Fruit fly (Drosophila melanogaster): ENCODE measurements around the gene Spn31A.

The Spn31A gene

dm6 chr2L:10061276-10061675 lies 660 bp downstream of the Spn31A start (continued):
- TF ChIP-seq pfk (GFP tag; optimal IDR thresholded peaks at IDR 0.05): no peak
- no peak for TF ChIP-seq luna (GFP tag; optimal IDR thresholded peaks at IDR 0.05)
- no peak for TF ChIP-seq CG1792 (GFP tag; optimal IDR thresholded peaks at IDR 0.05)
- TF ChIP-seq Xbp1 (GFP tag; optimal IDR thresholded peaks at IDR 0.05): peak; percentile 24
- TF ChIP-seq pho (GFP tag; optimal IDR thresholded peaks at IDR 0.05): no peak
- TF ChIP-seq tgo (GFP tag; IDR thresholded peaks at IDR 0.05): peak; percentile 39; the same call in 1 of the 3 replicates
- TF ChIP-seq lilli (GFP tag; optimal IDR thresholded peaks at IDR 0.05): peak; percentile 13
- no peak for TF ChIP-seq CG11085 (GFP tag; IDR thresholded peaks at IDR 0.05)
- no peak for TF ChIP-seq CG7987 (GFP tag; optimal IDR thresholded peaks at IDR 0.05)
- peak; percentile 40 for TF ChIP-seq Sox100B (GFP tag; optimal IDR thresholded peaks at IDR 0.05)
- no peak for TF ChIP-seq Dad (GFP tag; optimal IDR thresholded peaks at IDR 0.05)
- no peak for TF ChIP-seq H15 (GFP tag; IDR thresholded peaks at IDR 0.05)
- TF ChIP-seq Ptx1 (GFP tag; IDR thresholded peaks at IDR 0.05): peak; percentile 61; the same call in 1 of the 2 replicates
- no peak for TF ChIP-seq her (GFP tag; optimal IDR thresholded peaks at IDR 0.05)
- TF ChIP-seq nom (GFP tag; optimal IDR thresholded peaks at IDR 0.05): no peak
- peak; percentile 31 for TF ChIP-seq CG13624 (GFP tag; optimal IDR thresholded peaks at IDR 0.05)
- TF ChIP-seq CG34224 (GFP tag; IDR thresholded peaks at IDR 0.05; ENCODE audit: partially characterized antibody): no peak
- no peak for TF ChIP-seq CG8290 (GFP tag; optimal IDR thresholded peaks at IDR 0.05)
- TF ChIP-seq CG8290 (tag; optimal IDR thresholded peaks at IDR 0.05): no peak
- TF ChIP-seq CG43689 (GFP tag; IDR thresholded peaks at IDR 0.05): no peak
- TF ChIP-seq CG10431 (GFP tag; optimal IDR thresholded peaks at IDR 0.05): no peak
- TF ChIP-seq CG13424 (tag; optimal IDR thresholded peaks at IDR 0.05): peak; percentile 47
- TF ChIP-seq Hr3 (GFP tag; optimal IDR thresholded peaks at IDR 0.05): no peak
- peak; percentile 0 for TF ChIP-seq CG15696 (tag; optimal IDR thresholded peaks at IDR 0.05)
- no peak for TF ChIP-seq CG12236 (GFP tag; optimal IDR thresholded peaks at IDR 0.05)
- TF ChIP-seq HmgD (GFP tag; optimal IDR thresholded peaks at IDR 0.05): no peak
- no peak for TF ChIP-seq MESR4 (GFP tag; optimal IDR thresholded peaks at IDR 0.05)
- TF ChIP-seq fd3F (GFP tag; optimal IDR thresholded peaks at IDR 0.05): peak; percentile 17
- TF ChIP-seq Hey (tag; optimal IDR thresholded peaks at IDR 0.05): no peak
- no peak for TF ChIP-seq bbx (GFP tag; IDR thresholded peaks at IDR 0.05; ENCODE audit: partially characterized antibody)
- TF ChIP-seq Trl (optimal IDR thresholded peaks at IDR 0.05): no peak
- no peak for TF ChIP-seq Trl (GFP tag; optimal IDR thresholded peaks at IDR 0.05)
- TF ChIP-seq CG17359 (tag; optimal IDR thresholded peaks at IDR 0.05): peak; percentile 25
- TF ChIP-seq CG6254 (GFP tag; optimal IDR thresholded peaks at IDR 0.05): no peak
- peak; percentile 31 for TF ChIP-seq nmo (GFP tag; optimal IDR thresholded peaks at IDR 0.05)
- peak; percentile 18 for TF ChIP-seq fd96Cb (tag; optimal IDR thresholded peaks at IDR 0.05)
- no peak for TF ChIP-seq CG8089 (GFP tag; optimal IDR thresholded peaks at IDR 0.05)
- TF ChIP-seq repo (GFP tag; optimal IDR thresholded peaks at IDR 0.05): no peak
- no peak for TF ChIP-seq tx (GFP tag; optimal IDR thresholded peaks at IDR 0.05)
- 0 out of 4 replicates have a peak, but pooled peaks have one; percentile 5 for TF ChIP-seq Gug (GFP tag; IDR thresholded peaks at IDR 0.05)
- no peak for TF ChIP-seq Dbx (GFP tag; IDR thresholded peaks at IDR 0.05)
- TF ChIP-seq CoRest (tag; optimal IDR thresholded peaks at IDR 0.05): peak; percentile 50
- no peak for TF ChIP-seq Asciz (GFP tag; optimal IDR thresholded peaks at IDR 0.05)
- peak; percentile 24 for TF ChIP-seq CG9817 (tag; optimal IDR thresholded peaks at IDR 0.05)
- TF ChIP-seq org-1 (GFP tag; optimal IDR thresholded peaks at IDR 0.05): peak; percentile 18
- peak; percentile 12; the same call in 1 of the 3 replicates for TF ChIP-seq B-H1 (GFP tag; IDR thresholded peaks at IDR 0.05)
- TF ChIP-seq CG4328 (GFP tag; optimal IDR thresholded peaks at IDR 0.05): peak; percentile 11
- peak; percentile 22; the same call in 1 of the 2 replicates for TF ChIP-seq CG31224 (GFP tag; IDR thresholded peaks at IDR 0.05)
- TF ChIP-seq CG4730 (GFP tag; IDR thresholded peaks at IDR 0.05): no peak
- no peak for TF ChIP-seq odd (GFP tag; optimal IDR thresholded peaks at IDR 0.05)
- TF ChIP-seq Drgx (GFP tag; IDR thresholded peaks at IDR 0.05): peak; percentile 51; the same call in 1 of the 2 replicates
- peak; percentile 14 for TF ChIP-seq CG12155 (GFP tag; optimal IDR thresholded peaks at IDR 0.05)
